Worm (Caenorhabditis elegans): ENCODE results near the gene pcp-5.

pcp-5 gene

ce11 chrIII:7861535-7862120 is 45.8 kb downstream of the pcp-5 start, which contains the start of gene snr-5 (continued):
- TF ChIP-seq aly-2 (tag; optimal IDR thresholded peaks at IDR 0.05) (no peak), fkh-8 (tag; optimal IDR thresholded peaks at IDR 0.05) (no peak), sptf-1 (tag; optimal IDR thresholded peaks at IDR 0.05) (no peak), zip-4 (GFP tag; optimal IDR thresholded peaks at IDR 0.05) (no peak), hlh-4 (tag; optimal IDR thresholded peaks at IDR 0.05) (no peak), nhr-20 (tag; optimal IDR thresholded peaks at IDR 0.05) (no peak), nhr-76 (tag; optimal IDR thresholded peaks at IDR 0.05) (no peak), unc-130 (tag; optimal IDR thresholded peaks at IDR 0.05) (no peak), pax-3 (tag; optimal IDR thresholded peaks at IDR 0.05) (no peak), tlp-1 (tag; optimal IDR thresholded peaks at IDR 0.05) (no peak), fos-1 (tag; optimal IDR thresholded peaks at IDR 0.05) (no peak), rnt-1 (tag; optimal IDR thresholded peaks at IDR 0.05) (peak; percentile 14), nhr-28 (tag; optimal IDR thresholded peaks at IDR 0.05) (no peak), xbp-1 (tag; optimal IDR thresholded peaks at IDR 0.05) (no peak), irx-1 (tag; optimal IDR thresholded peaks at IDR 0.05) (no peak), mdl-1 (tag; optimal IDR thresholded peaks at IDR 0.05) (no peak), mep-1 (tag; optimal IDR thresholded peaks at IDR 0.05) (no peak), nhr-77 (tag; optimal IDR thresholded peaks at IDR 0.05) (no peak), ceh-63 (GFP tag; optimal IDR thresholded peaks at IDR 0.05) (no peak), hlh-17 (GFP tag; optimal IDR thresholded peaks at IDR 0.05; ENCODE audit: borderline replicate concordance) (no peak), fkh-4 (tag; optimal IDR thresholded peaks at IDR 0.05; ENCODE audit: borderline replicate concordance) (no peak), lin-15B (tag; optimal IDR thresholded peaks at IDR 0.05) (no peak), unc-86 (tag; optimal IDR thresholded peaks at IDR 0.05) (no peak), unc-62 (GFP tag; optimal IDR thresholded peaks at IDR 0.05) (no peak), nhr-71 (tag; optimal IDR thresholded peaks at IDR 0.05) (peak; percentile 9), snpc-4 (tag; optimal IDR thresholded peaks at IDR 0.05) (no peak), tbx-2 (tag; optimal IDR thresholded peaks at IDR 0.05) (no peak), efl-1 (optimal IDR thresholded peaks at IDR 0.05) (peak; percentile 35 to 57), efl-1 (GFP tag; optimal IDR thresholded peaks at IDR 0.05 in 1 of 2) (peak; percentile 65 to 94), egl-27 (tag; optimal IDR thresholded peaks at IDR 0.05) (no peak), hpl-2 (GFP tag; optimal IDR thresholded peaks at IDR 0.05) (no peak), lin-14 (GFP tag; optimal IDR thresholded peaks at IDR 0.05) (no peak), ceh-8 (GFP tag; optimal IDR thresholded peaks at IDR 0.05) (no peak), jun-1 (tag; optimal IDR thresholded peaks at IDR 0.05) (no peak), snu-23 (GFP tag; optimal IDR thresholded peaks at IDR 0.05) (peak; percentile 39), nhr-85 (tag) (no peak), egl-13 (tag; optimal IDR thresholded peaks at IDR 0.05) (no peak), ama-1 (optimal IDR thresholded peaks at IDR 0.05) (no peak), nhr-90 (tag; optimal IDR thresholded peaks at IDR 0.05; ENCODE audit: poor library complexity) (no peak)

DNA sequence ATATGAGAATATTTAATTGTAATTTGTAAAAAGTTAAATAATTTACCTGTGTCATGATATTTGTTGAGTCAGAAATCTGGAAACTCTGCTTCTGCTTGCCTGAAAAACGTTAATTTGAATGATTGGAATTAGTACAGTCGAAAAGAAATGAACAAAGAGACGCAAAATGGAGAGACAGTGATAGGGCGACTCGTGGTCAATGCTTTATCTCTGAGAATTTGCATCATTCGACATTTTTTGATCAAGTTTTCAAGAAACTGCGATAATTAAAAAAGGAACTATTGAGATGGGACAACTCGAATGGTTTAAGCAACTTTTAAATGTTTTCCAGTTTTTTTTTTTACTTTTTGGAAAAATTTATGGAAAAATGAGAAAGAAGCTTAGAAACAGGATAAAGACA is 46.5 kb downstream of the pcp-5 start, which contains the start of gene cuc-1:
Gene cuc-1 (minus strand): TSS at position 101 of the 400 bp plus-strand sequence.
- TF ChIP-seq elt-2 (tag; optimal IDR thresholded peaks at IDR 0.05) = peak; percentile 20
- no peak for TF ChIP-seq unc-30 (tag; optimal IDR thresholded peaks at IDR 0.05)

DNA sequence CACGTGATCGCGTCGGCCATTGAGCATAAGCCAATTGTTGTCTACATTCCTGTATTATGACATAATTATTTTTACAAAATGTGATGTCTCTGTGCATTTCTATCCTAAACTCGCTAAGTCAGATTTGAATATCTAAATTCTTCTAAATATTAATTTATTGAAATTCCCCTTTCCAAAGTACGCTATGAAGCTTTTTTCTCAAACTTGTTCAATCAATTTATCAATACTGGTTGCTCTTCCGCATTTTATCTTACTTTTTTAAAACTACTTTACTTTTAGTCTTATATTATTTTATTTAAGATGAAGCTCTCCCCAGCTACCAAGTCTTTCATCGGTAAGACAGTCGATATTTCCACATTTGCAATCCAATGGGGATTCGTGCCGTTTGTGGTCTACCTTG is 48.1 kb downstream of the pcp-5 start, which contains the start of gene tomm-7:
Gene tomm-7 (plus strand): TSS at position 301 of the 400 bp plus-strand sequence.
- TF ChIP-seq ces-1 (GFP tag; optimal IDR thresholded peaks at IDR 0.05) (no peak), nhr-237 (tag; optimal IDR thresholded peaks at IDR 0.05) (no peak), lsy-2 (tag; optimal IDR thresholded peaks at IDR 0.05) (no peak), nhr-19 (GFP tag; conservative IDR thresholded peaks at IDR 0.05) (no peak), unc-62 (GFP tag; optimal IDR thresholded peaks at IDR 0.05) (no peak), ceh-82 (tag; optimal IDR thresholded peaks at IDR 0.05) (no peak), sptf-1 (tag; optimal IDR thresholded peaks at IDR 0.05) (no peak), blmp-1 (tag; optimal IDR thresholded peaks at IDR 0.05) (no peak), lin-35 (GFP tag; optimal IDR thresholded peaks at IDR 0.05) (no peak), nhr-20 (tag; optimal IDR thresholded peaks at IDR 0.05) (no peak), snpc-4 (tag; optimal IDR thresholded peaks at IDR 0.05) (no peak), F16B12.6 (tag; optimal IDR thresholded peaks at IDR 0.05) (no peak), nhr-84 (tag; optimal IDR thresholded peaks at IDR 0.05) (no peak)

Measured in whole organism, L1 larva.